Fruit fly (Drosophila melanogaster) whole organism, pupa: ENCODE results near the gene Rox8.

Experiments
- CG10348 ChIP-seq: fragments of 200-800 bp; sonication (Bioruptor generic); IDR thresholded peaks from 2 replicates; pipeline ENCODE4 v1.3.6; 2022; ENCODE audit warnings: missing biosample characterization, missing genetic modification characterization
- CG12605 ChIP-seq: fragments of 200-800 bp; sonication (Bioruptor generic); IDR thresholded peaks from 2 replicates; pipeline ENCODE4 v1.3.6; 2022; ENCODE audit warnings: missing biosample characterization, missing genetic modification characterization
- CG13204 ChIP-seq: fragments of 200-800 bp; sonication (Bioruptor generic); optimal IDR thresholded peaks from 2 replicates; lab custom pipeline; 2018; ENCODE audit warnings: missing biosample characterization, mild to moderate bottlenecking, missing genetic modification characterization, moderate library complexity
- CG14655 ChIP-seq: fragments of 200-800 bp; sonication (Bioruptor generic); optimal IDR thresholded peaks from 3 replicates; lab custom pipeline; 2017; ENCODE audit warnings: mild to moderate bottlenecking, missing biosample characterization, missing genetic modification reagents, missing genetic modification characterization
- CG15710 ChIP-seq: fragments of 200-800 bp; sonication (Bioruptor generic); optimal IDR thresholded peaks from 2 replicates; lab custom pipeline; 2018; ENCODE audit warnings: missing biosample characterization, mild to moderate bottlenecking, missing genetic modification characterization, moderate library complexity
- CG17806 ChIP-seq: fragments of 200-800 bp; sonication (Bioruptor generic); optimal IDR thresholded peaks from 2 replicates; lab custom pipeline; 2018; ENCODE audit warnings: missing biosample characterization, mild to moderate bottlenecking, missing genetic modification characterization, moderate library complexity
- CG32121 ChIP-seq: fragments of 200-800 bp; sonication (Bioruptor generic); IDR thresholded peaks from 2 replicates; pipeline ENCODE4 v1.3.6; 2022; ENCODE audit warnings: missing biosample characterization, missing genetic modification characterization
- CG34367 ChIP-seq: fragments of 200-800 bp; sonication (Bioruptor generic); optimal IDR thresholded peaks from 2 replicates; lab custom pipeline; 2018; ENCODE audit warnings: missing biosample characterization, mild to moderate bottlenecking, missing genetic modification characterization
- CG4496 ChIP-seq: fragments of 200-800 bp; sonication (Bioruptor generic); IDR thresholded peaks from 3 replicates; pipeline ENCODE4 v1.3.6; 2022; ENCODE audit warnings: missing biosample characterization, missing genetic modification characterization
- CG8159 ChIP-seq: fragments of 200-800 bp; sonication (Bioruptor generic); optimal IDR thresholded peaks from 3 replicates; lab custom pipeline; 2018; ENCODE audit warnings: missing biosample characterization, mild to moderate bottlenecking, missing genetic modification characterization, moderate library complexity
- CG8301 ChIP-seq: fragments of 200-800 bp; sonication (Bioruptor generic); optimal IDR thresholded peaks from 2 replicates; lab custom pipeline; 2018; ENCODE audit warnings: missing biosample characterization, mild to moderate bottlenecking, missing genetic modification characterization
- CG9948 ChIP-seq: fragments of 200-800 bp; sonication (Bioruptor generic); optimal IDR thresholded peaks from 2 replicates; lab custom pipeline; 2018; ENCODE audit warnings: missing biosample characterization, mild to moderate bottlenecking, missing genetic modification characterization, moderate library complexity
- D1 ChIP-seq: fragments of 200-800 bp; sonication (Bioruptor generic); optimal IDR thresholded peaks from 2 replicates; lab custom pipeline; 2018; ENCODE audit warnings: missing biosample characterization, mild to moderate bottlenecking, missing genetic modification characterization, moderate library complexity
- EcR ChIP-seq: fragments of 200-800 bp; sonication (Bioruptor generic); optimal IDR thresholded peaks from 3 replicates; lab custom pipeline; 2019; ENCODE audit warnings: missing biosample characterization, missing genetic modification characterization, mild to moderate bottlenecking, moderate library complexity, missing genetic modification reagents
- Ets98B ChIP-seq: fragments of 200-800 bp; sonication (Bioruptor generic); IDR thresholded peaks from 2 replicates; pipeline ENCODE4 v1.3.6; 2022; ENCODE audit warnings: missing biosample characterization, missing genetic modification characterization
- Pif1A ChIP-seq: fragments of 200-800 bp; sonication (Bioruptor generic); optimal IDR thresholded peaks from 3 replicates; lab custom pipeline; 2016; ENCODE audit warnings: missing biosample characterization, missing genetic modification characterization
- Pif1B ChIP-seq: fragments of 200-800 bp; sonication (Bioruptor generic); optimal IDR thresholded peaks from 3 replicates; lab custom pipeline; 2016; ENCODE audit warnings: missing biosample characterization, missing genetic modification characterization
- Snoo ChIP-seq: fragments of 200-800 bp; sonication (Bioruptor generic); optimal IDR thresholded peaks from 3 replicates; lab custom pipeline; 2017; ENCODE audit warnings: missing biosample characterization, mild to moderate bottlenecking, missing genetic modification characterization, inconsistent platforms
- fd96Ca ChIP-seq: fragments of 200-800 bp; sonication (Bioruptor generic); IDR thresholded peaks from 3 replicates; pipeline ENCODE4 v1.3.6; 2022; ENCODE audit warnings: missing biosample characterization, missing genetic modification characterization
- gl ChIP-seq: fragments of 200-800 bp; sonication (Bioruptor generic); optimal IDR thresholded peaks from 2 replicates; lab custom pipeline; 2018; ENCODE audit warnings: missing biosample characterization, mild to moderate bottlenecking, missing genetic modification characterization
- rn ChIP-seq: fragments of 200-800 bp; sonication (Bioruptor generic); IDR thresholded peaks from 2 replicates; pipeline ENCODE4 v1.3.6; 2022; ENCODE audit warnings: missing biosample characterization, missing genetic modification characterization

The Rox8 gene

DNA sequence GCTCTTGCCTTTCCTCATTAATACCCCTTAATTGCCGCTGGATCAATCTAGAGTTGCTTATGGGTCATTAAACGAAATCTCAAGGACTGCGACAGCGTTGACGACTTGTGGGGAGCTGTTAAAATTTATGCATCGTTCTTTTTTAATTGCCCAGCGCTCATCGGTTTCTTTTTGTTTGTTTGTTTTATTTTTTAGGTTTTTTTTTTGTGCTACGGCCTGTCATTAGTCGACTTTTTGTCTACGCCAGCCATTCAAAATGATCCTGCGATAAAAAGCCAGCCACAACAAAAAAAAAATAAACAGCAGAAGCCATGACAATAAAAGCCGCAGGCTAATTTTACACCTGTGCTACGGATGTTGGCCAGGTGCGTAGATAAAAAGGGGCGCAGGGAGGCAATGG, 44.1 kb downstream of the Rox8 start:
- TF ChIP-seq CG9948 (tag; lab: Kevin White, UChicago) (peak; percentile 34), gl (peak; percentile 76), Pif1A (GFP tag; lab: Kevin White, UChicago) (peak; percentile 21), EcR (GFP tag; lab: Kevin White, UChicago) (peak; percentile 80), CG34367 (peak; percentile 44), CG8301 (no peak), CG13204 (GFP tag; lab: Kevin White, UChicago) (peak; percentile 51), CG12605 (GFP tag; lab: Robert Waterston, UW) (no peak), CG17806 (tag; lab: Kevin White, UChicago) (peak; percentile 50), CG15710 (tag; lab: Kevin White, UChicago) (peak; percentile 44), CG8159 (tag; lab: Kevin White, UChicago) (peak; percentile 50), D1 (tag; lab: Kevin White, UChicago) (no peak)

DNA sequence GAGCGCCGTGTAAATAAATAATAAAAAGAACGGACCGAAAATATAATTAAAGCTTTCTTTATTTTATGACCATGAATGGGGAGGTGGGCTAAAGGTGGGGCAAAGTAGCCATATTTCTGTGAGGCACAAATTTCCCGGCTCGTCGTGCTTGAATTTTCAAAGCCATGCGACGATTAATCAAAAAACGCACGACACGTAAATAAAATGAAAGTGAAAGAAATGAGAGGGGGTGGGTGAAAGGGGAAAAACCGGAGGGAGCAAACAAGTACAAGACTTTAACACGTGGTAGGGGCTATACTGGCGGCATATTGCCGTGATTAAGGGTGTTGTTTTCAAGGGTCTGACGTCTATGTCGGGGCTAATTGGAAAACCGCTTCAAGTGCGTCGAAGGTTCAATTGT, 46.9 kb downstream of the Rox8 start:
- TF ChIP-seq Pif1B (GFP tag; lab: Kevin White, UChicago) (no peak), gl (no peak), Pif1A (GFP tag; lab: Kevin White, UChicago) (no peak), rn (no peak), CG17806 (tag; lab: Kevin White, UChicago) (no peak), fd96Ca (no peak), EcR (GFP tag; lab: Kevin White, UChicago) (no peak), CG13204 (GFP tag; lab: Kevin White, UChicago) (no peak), CG4496 (no peak), CG10348 (GFP tag; lab: Robert Waterston, UW) (no peak), CG8301 (no peak), Ets98B (GFP tag; lab: Robert Waterston, UW) (no peak), Snoo (tag; lab: Kevin White, UChicago) (no peak), D1 (tag; lab: Kevin White, UChicago) (no peak), CG14655 (no peak), CG32121 (GFP tag; lab: Robert Waterston, UW) (no peak), CG12605 (GFP tag; lab: Robert Waterston, UW) (no peak), CG8159 (tag; lab: Kevin White, UChicago) (no peak)

DNA sequence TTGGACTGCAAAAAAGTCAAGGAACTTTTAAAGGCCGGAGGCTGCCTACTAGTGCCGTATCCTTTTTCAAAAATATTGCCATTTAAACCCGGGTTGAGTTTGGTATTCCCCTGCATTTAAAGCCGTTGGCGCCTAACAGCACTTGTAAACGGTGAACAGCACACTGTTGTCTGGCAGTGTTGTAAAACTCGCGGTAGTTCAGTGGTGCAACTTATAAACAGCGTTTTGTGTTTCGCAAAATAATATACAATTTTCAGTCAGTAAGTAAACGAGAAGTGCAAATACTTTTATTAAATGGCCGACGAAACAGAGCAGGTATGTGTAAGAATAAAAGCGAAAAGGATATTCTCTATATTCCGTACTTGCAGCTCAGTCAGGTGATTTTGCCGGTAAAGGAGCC, 51.8 kb downstream of the Rox8 start, which contains the start of gene LSm3:
LSm3 (plus strand) TSS at position 39 of the 400 bp plus-strand sequence.
- TF ChIP-seq D1 (tag; lab: Kevin White, UChicago) (no peak), Snoo (tag; lab: Kevin White, UChicago) (no peak), fd96Ca (no peak), Ets98B (GFP tag; lab: Robert Waterston, UW) (no peak), CG8301 (no peak), Pif1A (GFP tag; lab: Kevin White, UChicago) (no peak)

DNA sequence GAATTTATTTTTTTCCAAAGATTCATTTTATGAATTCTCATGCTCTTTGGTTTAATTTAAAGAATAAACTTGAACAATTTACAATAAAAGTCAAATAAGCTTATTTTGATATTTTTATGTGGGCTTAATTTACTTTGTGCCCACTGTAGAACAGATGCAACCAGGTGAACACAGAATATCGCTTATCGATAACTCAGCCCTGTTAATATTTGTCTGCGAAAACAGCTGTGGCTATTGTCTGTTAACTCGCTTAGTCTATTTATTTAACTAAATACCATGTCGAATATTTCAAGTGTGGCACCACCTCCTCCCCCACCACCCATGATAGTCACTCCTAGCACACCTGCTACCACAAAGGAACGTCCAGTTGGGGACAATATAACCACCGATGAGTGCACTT, 52.6 kb downstream of the Rox8 start, which contains the start of gene CG33108:
CG33108 (plus strand) TSS at position 200 of the 400 bp plus-strand sequence.
- no peak for TF ChIP-seq CG14655
- TF ChIP-seq Ets98B (GFP tag; lab: Robert Waterston, UW): no peak
- TF ChIP-seq CG34367: no peak
- TF ChIP-seq fd96Ca: no peak
- no peak for TF ChIP-seq CG15710 (tag; lab: Kevin White, UChicago)
- TF ChIP-seq CG32121 (GFP tag; lab: Robert Waterston, UW): no peak
- TF ChIP-seq rn: no peak
- no peak for TF ChIP-seq Pif1B (GFP tag; lab: Kevin White, UChicago)
- no peak for TF ChIP-seq Pif1A (GFP tag; lab: Kevin White, UChicago)
- no peak for TF ChIP-seq CG10348 (GFP tag; lab: Robert Waterston, UW)
- TF ChIP-seq EcR (GFP tag; lab: Kevin White, UChicago): no peak
- TF ChIP-seq CG8301: no peak
- TF ChIP-seq CG13204 (GFP tag; lab: Kevin White, UChicago): no peak
- no peak for TF ChIP-seq D1 (tag; lab: Kevin White, UChicago)
- TF ChIP-seq CG17806 (tag; lab: Kevin White, UChicago): no peak
- TF ChIP-seq CG4496: no peak

DNA sequence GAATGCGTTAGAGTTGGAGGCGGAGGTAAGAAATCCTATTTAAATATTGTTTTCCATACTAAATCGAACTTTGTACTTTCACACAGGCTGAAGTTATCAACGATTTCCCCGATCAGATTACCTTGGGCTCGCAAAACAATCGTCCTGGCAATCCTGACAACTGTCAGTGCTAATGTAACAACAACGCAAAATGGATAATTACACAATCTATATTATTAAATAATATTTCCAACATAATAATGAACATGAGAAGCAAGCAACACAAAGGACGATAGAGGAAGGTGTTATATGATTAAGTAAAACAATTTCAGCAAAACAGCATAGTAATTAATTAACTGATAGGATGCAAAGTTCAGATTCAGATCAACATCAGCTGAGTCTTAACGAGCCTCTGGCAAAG, 53.5 kb downstream of the Rox8 start:
- TF ChIP-seq CG32121 (GFP tag; lab: Robert Waterston, UW): no peak
- TF ChIP-seq, all 21 proteins: peak for 0
